Worm (Caenorhabditis elegans): ENCODE measurements around the gene R02F2.7.

DNA sequence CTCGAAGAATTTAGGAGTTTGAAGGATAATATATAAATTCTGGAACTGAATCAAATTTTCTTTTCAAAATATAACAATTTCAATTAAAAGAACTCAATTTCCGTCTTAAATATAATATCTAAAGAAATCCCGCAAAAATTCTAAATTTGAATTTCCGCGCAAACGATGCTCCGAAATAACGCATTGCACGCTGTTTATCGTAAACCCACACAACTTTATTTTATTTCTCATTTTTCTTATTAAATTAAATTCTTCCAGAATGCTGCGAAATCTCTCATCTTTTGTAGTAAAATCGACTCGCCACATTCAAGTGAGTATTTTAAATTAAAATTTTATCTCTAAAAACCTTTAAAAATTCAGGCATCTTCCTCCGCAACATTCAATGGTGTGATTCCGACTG, 15.4 kb upstream of the R02F2.7 start, which contains the start of gene R02F2.9:
- no peak for TF ChIP-seq nhr-237 (tag; optimal IDR thresholded peaks at IDR 0.05)
- TF ChIP-seq ham-2 (GFP tag; optimal IDR thresholded peaks at IDR 0.05), result no peak
- no peak for TF ChIP-seq blmp-1 (tag; optimal IDR thresholded peaks at IDR 0.05)
- no peak for TF ChIP-seq cnd-1 (tag; optimal IDR thresholded peaks at IDR 0.05)
- no peak for TF ChIP-seq unc-120 (tag; optimal IDR thresholded peaks at IDR 0.05; ENCODE audit: poor library complexity, severe bottlenecking)
- no peak for TF ChIP-seq bed-3 (GFP tag; optimal IDR thresholded peaks at IDR 0.05)
- TF ChIP-seq sptf-1 (tag; optimal IDR thresholded peaks at IDR 0.05), result no peak
- no peak for TF ChIP-seq elt-3 (tag; optimal IDR thresholded peaks at IDR 0.05)
- no peak for TF ChIP-seq nhr-76 (tag; optimal IDR thresholded peaks at IDR 0.05)
- TF ChIP-seq unc-62 (GFP tag; optimal IDR thresholded peaks at IDR 0.05), result no peak
- no peak for TF ChIP-seq snpc-4 (tag; optimal IDR thresholded peaks at IDR 0.05)
- no peak for TF ChIP-seq nhr-12 (tag; optimal IDR thresholded peaks at IDR 0.05)
- no peak for TF ChIP-seq nhr-28 (tag; optimal IDR thresholded peaks at IDR 0.05)
